Fruit fly (Drosophila melanogaster): Measurements from ENCODE around the gene CG33003.

CG33003 gene

dm6 chr2L:4418819-4419218 is 18.1 kb downstream of the CG33003 start (continued):
- TF ChIP-seq Meics (GFP tag; optimal IDR thresholded peaks at IDR 0.05) (no peak), Xrp1 (GFP tag; IDR thresholded peaks at IDR 0.05) (no peak), Dip3 (GFP tag; optimal IDR thresholded peaks at IDR 0.05) (no peak), gcm2 (GFP tag; optimal IDR thresholded peaks at IDR 0.05) (no peak), sens (GFP tag) (no peak), CG15601 (tag; optimal IDR thresholded peaks at IDR 0.05) (no peak), pros (GFP tag; optimal IDR thresholded peaks at IDR 0.05) (no peak), CG7556 (GFP tag; optimal IDR thresholded peaks at IDR 0.05) (no peak), CG17912 (GFP tag; optimal IDR thresholded peaks at IDR 0.05) (no peak), Dip2 (GFP tag; IDR thresholded peaks at IDR 0.05) (no peak), scrt (GFP tag; optimal IDR thresholded peaks at IDR 0.05) (no peak), ci (GFP tag; IDR thresholded peaks at IDR 0.05) (no peak), Atf-2 (GFP tag; optimal IDR thresholded peaks at IDR 0.05) (no peak), CG7963 (GFP tag; IDR thresholded peaks at IDR 0.05; ENCODE audit: partially characterized antibody) (peak; percentile 51; the same call in 2 of the 3 replicates), B-H1 (GFP tag; IDR thresholded peaks at IDR 0.05) (no peak), Spps (tag; optimal IDR thresholded peaks at IDR 0.05) (no peak), knrl (GFP tag; IDR thresholded peaks at IDR 0.05; ENCODE audit: partially characterized antibody) (peak; percentile 42; the same call in 1 of the 3 replicates), CG13296 (GFP tag; optimal IDR thresholded peaks at IDR 0.05) (no peak), amos (GFP tag; IDR thresholded peaks at IDR 0.05; ENCODE audit: partially characterized antibody) (peak; percentile 67; the same call in 1 of the 2 replicates), Dbx (GFP tag; IDR thresholded peaks at IDR 0.05) (no peak), CG4360 (GFP tag; IDR thresholded peaks at IDR 0.05) (no peak), Abd-B (GFP tag; optimal IDR thresholded peaks at IDR 0.05) (no peak), CG4730 (GFP tag; IDR thresholded peaks at IDR 0.05) (no peak), CG10267 (tag; optimal IDR thresholded peaks at IDR 0.05) (no peak), fd3F (GFP tag; optimal IDR thresholded peaks at IDR 0.05) (no peak), CG7357 (GFP tag; IDR thresholded peaks at IDR 0.05) (no peak), nerfin-2 (GFP tag; IDR thresholded peaks at IDR 0.05; ENCODE audit: partially characterized antibody) (peak; percentile 46; the same call in 1 of the 2 replicates), Doc3 (GFP tag; IDR thresholded peaks at IDR 0.05; ENCODE audit: partially characterized antibody) (0 out of 3 replicates have a peak, but pooled peaks have one; percentile 22), CG4617 (GFP tag; optimal IDR thresholded peaks at IDR 0.05; ENCODE audit: borderline replicate concordance) (no peak), BtbVII (GFP tag; optimal IDR thresholded peaks at IDR 0.05) (no peak), CG4707 (GFP tag; optimal IDR thresholded peaks at IDR 0.05) (no peak), pum (GFP tag; optimal IDR thresholded peaks at IDR 0.05) (no peak), Oli (tag; optimal IDR thresholded peaks at IDR 0.05) (no peak), HLH54F (GFP tag; optimal IDR thresholded peaks at IDR 0.05) (no peak), crp (GFP tag; optimal IDR thresholded peaks at IDR 0.05) (no peak), ro (GFP tag; IDR thresholded peaks at IDR 0.05) (no peak), gsb-n (tag; optimal IDR thresholded peaks at IDR 0.05) (no peak), CG12071 (GFP tag; optimal IDR thresholded peaks at IDR 0.05) (no peak), Opbp (GFP tag; IDR thresholded peaks at IDR 0.05; ENCODE audit: partially characterized antibody) (peak; percentile 69; the same call in 2 of the 3 replicates), CG10209 (GFP tag; optimal IDR thresholded peaks at IDR 0.05) (no peak), pita (GFP tag; optimal IDR thresholded peaks at IDR 0.05) (no peak)

- TF ChIP-seq sens (GFP tag), result peak; percentile 3
- TF ChIP-seq Nf-YA (GFP tag; IDR thresholded peaks at IDR 0.05), result no peak
- no peak for TF ChIP-seq Fer1 (GFP tag; optimal IDR thresholded peaks at IDR 0.05)
- peak; percentile 33; the same call in 1 of the 2 replicates for TF ChIP-seq Ptx1 (GFP tag; IDR thresholded peaks at IDR 0.05)
- TF ChIP-seq dysf (GFP tag; IDR thresholded peaks at IDR 0.05), result 0 out of 3 replicates have a peak, but pooled peaks have one; percentile 16
- TF ChIP-seq prd (optimal IDR thresholded peaks at IDR 0.05), result no peak
- peak; percentile 28; the same call in 1 of the 3 replicates for TF ChIP-seq prd (GFP tag; IDR thresholded peaks at IDR 0.05)
- TF ChIP-seq gsb (GFP tag; IDR thresholded peaks at IDR 0.05), result 0 out of 2 replicates have a peak, but pooled peaks have one; percentile 24
- peak; percentile 49 for TF ChIP-seq CG18599 (GFP tag; optimal IDR thresholded peaks at IDR 0.05)
- peak; percentile 66 for TF ChIP-seq D19B (GFP tag; optimal IDR thresholded peaks at IDR 0.05)
- TF ChIP-seq Hmr (GFP tag; optimal IDR thresholded peaks at IDR 0.05), result peak; percentile 31
- peak; percentile 50; the same call in 2 of the 3 replicates for TF ChIP-seq row (GFP tag; IDR thresholded peaks at IDR 0.05)
- no peak for TF ChIP-seq Sox102F (GFP tag; optimal IDR thresholded peaks at IDR 0.05)
These were observed 21.4 kb downstream of the CG33003 start for dm6 chr2L:4422154-4422553.
